Worm (Caenorhabditis elegans): ENCODE results near the gene sdz-4.

sdz-4 gene

ce11 chrII:915780-916179, 42.9 kb upstream of the sdz-4 start, which contains the start of gene fbxc-29:
fbxc-29 (plus strand) TSS chrII:916080.
- no peak for TF ChIP-seq lin-13 (GFP tag; optimal IDR thresholded peaks at IDR 0.05)
- TF ChIP-seq nhr-6 (tag; optimal IDR thresholded peaks at IDR 0.05): no peak
- no peak for TF ChIP-seq nhr-25 (tag; optimal IDR thresholded peaks at IDR 0.05)
- no peak for TF ChIP-seq Y55F3AM.14 (GFP tag; optimal IDR thresholded peaks at IDR 0.05)
- TF ChIP-seq blmp-1 (tag; optimal IDR thresholded peaks at IDR 0.05; ENCODE audit: insufficient read depth): no peak

DNA sequence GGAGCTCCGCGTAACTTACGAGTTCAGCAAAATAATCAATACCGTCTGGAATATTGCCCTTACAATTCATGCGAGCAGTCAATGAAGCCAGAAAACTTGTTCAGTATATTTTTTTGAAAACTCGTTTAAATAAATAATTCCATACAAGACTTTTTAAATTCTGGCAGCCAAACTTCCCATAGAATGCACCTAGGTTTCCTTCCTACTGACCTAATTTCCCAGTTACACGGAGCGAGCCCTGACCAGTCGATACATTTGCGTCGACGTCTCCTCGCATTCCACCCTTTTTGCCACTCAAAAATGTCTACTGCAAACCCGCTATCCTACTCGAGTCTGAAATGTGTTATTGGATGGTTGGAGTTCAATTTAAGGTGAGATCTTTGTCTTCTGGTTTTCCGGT, 41.4 kb upstream of the sdz-4 start, which contains the start of gene fbxc-30:
Gene fbxc-30, plus strand, starts transcription at position 301 of the 400 bp plus-strand sequence.
- no peak for TF ChIP-seq elt-1 (tag; optimal IDR thresholded peaks at IDR 0.05)
- TF ChIP-seq blmp-1 (tag; optimal IDR thresholded peaks at IDR 0.05; ENCODE audit: insufficient read depth): no peak
- TF ChIP-seq zag-1 (tag; optimal IDR thresholded peaks at IDR 0.05): no peak
- no peak for TF ChIP-seq Y55F3AM.14 (GFP tag; optimal IDR thresholded peaks at IDR 0.05)
- TF ChIP-seq snpc-4 (tag; optimal IDR thresholded peaks at IDR 0.05): no peak
- TF ChIP-seq ama-1 (optimal IDR thresholded peaks at IDR 0.05): no peak
- TF ChIP-seq nhr-237 (tag; optimal IDR thresholded peaks at IDR 0.05): no peak
- no peak for TF ChIP-seq elt-3 (tag; optimal IDR thresholded peaks at IDR 0.05)
- no peak for TF ChIP-seq unc-62 (GFP tag; optimal IDR thresholded peaks at IDR 0.05)
- TF ChIP-seq lin-13 (GFP tag; optimal IDR thresholded peaks at IDR 0.05): no peak
- TF ChIP-seq fos-1 (tag; optimal IDR thresholded peaks at IDR 0.05): no peak
- TF ChIP-seq C34F6.9 (tag; optimal IDR thresholded peaks at IDR 0.05): no peak
- TF ChIP-seq lin-39 (tag; optimal IDR thresholded peaks at IDR 0.05): no peak
- TF ChIP-seq aly-2 (tag; optimal IDR thresholded peaks at IDR 0.05): no peak
- no peak for TF ChIP-seq mdl-1 (tag; optimal IDR thresholded peaks at IDR 0.05)
- TF ChIP-seq peb-1 (tag; optimal IDR thresholded peaks at IDR 0.05): no peak
- no peak for TF ChIP-seq nhr-21 (tag; optimal IDR thresholded peaks at IDR 0.05)

DNA sequence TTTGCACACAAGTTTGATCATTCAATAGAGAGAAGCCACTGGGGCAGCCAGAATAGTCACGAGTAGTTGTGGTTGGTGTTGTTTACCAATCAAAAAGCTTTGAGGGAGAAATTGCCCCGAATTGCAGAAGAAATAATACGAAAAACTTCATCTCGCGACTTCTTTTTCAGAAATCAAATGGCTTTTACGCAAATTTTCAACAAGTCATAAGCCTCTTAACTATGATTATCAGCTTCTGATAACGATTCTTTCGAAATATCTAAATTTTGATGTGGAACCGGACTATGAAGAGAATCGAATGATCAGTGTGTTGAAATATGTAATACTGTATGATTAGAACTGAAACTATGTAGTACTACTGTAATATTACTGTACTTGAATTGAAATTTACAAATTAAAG, 38.4 kb upstream of the sdz-4 start:
- no peak for TF ChIP-seq nhr-23 (tag; optimal IDR thresholded peaks at IDR 0.05)
- no peak for TF ChIP-seq unc-62 (GFP tag; optimal IDR thresholded peaks at IDR 0.05)
- TF ChIP-seq nhr-25 (tag; optimal IDR thresholded peaks at IDR 0.05): no peak
- TF ChIP-seq sma-3 (GFP tag; optimal IDR thresholded peaks at IDR 0.05): no peak
- no peak for TF ChIP-seq sem-4 (tag; optimal IDR thresholded peaks at IDR 0.05)
- TF ChIP-seq ceh-82 (tag; optimal IDR thresholded peaks at IDR 0.05): no peak
- no peak for TF ChIP-seq blmp-1 (tag; optimal IDR thresholded peaks at IDR 0.05; ENCODE audit: insufficient read depth)
- TF ChIP-seq dmd-4 (tag; optimal IDR thresholded peaks at IDR 0.05): no peak
- no peak for TF ChIP-seq Y55F3AM.14 (GFP tag; optimal IDR thresholded peaks at IDR 0.05)
- TF ChIP-seq lin-39 (tag; optimal IDR thresholded peaks at IDR 0.05): no peak
- TF ChIP-seq F13H6.1 (tag; optimal IDR thresholded peaks at IDR 0.05): no peak

DNA sequence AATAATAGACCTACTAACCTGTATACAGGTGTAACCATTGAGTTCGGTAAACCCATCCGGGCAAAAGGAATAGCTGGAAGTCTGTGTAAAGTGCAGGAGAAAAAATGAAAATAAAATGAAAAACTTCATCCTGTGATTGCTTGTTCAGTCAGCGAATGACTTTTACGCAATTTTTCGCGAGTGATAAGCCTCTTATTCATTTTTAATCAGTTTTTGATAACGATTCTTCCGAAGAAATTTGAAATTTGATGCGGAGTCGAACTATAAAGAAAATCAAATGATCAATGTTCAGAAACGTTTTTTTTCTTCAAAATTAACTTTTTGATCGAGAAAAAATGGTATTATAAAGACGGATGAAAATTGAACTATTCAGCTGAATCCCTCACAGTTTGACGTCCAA, 35.9 kb upstream of the sdz-4 start:
- TF ChIP-seq fos-1 (tag; optimal IDR thresholded peaks at IDR 0.05) (peak; percentile 84), ama-1 (optimal IDR thresholded peaks at IDR 0.05) (no peak)

DNA sequence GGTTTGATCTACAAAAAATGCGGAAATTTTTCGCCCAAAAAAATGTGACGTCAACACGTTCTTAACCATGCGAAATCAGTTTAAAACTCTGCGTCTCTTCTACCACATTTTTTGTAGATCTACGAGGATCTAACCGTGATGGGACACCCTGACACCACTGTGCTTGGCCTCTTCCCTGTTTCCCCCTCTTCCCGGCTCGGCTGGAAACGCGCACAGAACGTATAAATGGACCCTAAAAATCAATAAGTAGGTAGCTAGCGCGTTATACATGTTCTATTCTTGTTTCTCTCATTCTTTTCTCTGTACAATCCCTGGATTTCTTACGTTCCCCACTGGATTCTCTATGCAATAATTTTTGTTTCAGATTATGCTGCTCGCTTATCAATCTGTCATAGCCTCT, 35.2 kb upstream of the sdz-4 start, which contains the start of gene fbxc-28:
Gene fbxc-28, plus strand, starts transcription at position 301 of the 400 bp plus-strand sequence.
- TF ChIP-seq nhr-21 (tag; optimal IDR thresholded peaks at IDR 0.05): no peak
- TF ChIP-seq skn-1 (tag; optimal IDR thresholded peaks at IDR 0.05): no peak
- TF ChIP-seq lin-13 (GFP tag; optimal IDR thresholded peaks at IDR 0.05): no peak
- TF ChIP-seq crh-2 (tag; optimal IDR thresholded peaks at IDR 0.05): no peak
- TF ChIP-seq peb-1 (tag; optimal IDR thresholded peaks at IDR 0.05): no peak
- no peak for TF ChIP-seq sma-3 (GFP tag; optimal IDR thresholded peaks at IDR 0.05)
- no peak for TF ChIP-seq sma-9 (GFP tag; optimal IDR thresholded peaks at IDR 0.05)
- no peak for TF ChIP-seq sma-9 (tag; optimal IDR thresholded peaks at IDR 0.05)
- no peak for TF ChIP-seq nhr-23 (tag; optimal IDR thresholded peaks at IDR 0.05)
- no peak for TF ChIP-seq lin-39 (tag; optimal IDR thresholded peaks at IDR 0.05)
- no peak for TF ChIP-seq nhr-12 (tag; optimal IDR thresholded peaks at IDR 0.05)
- TF ChIP-seq mab-5 (tag; optimal IDR thresholded peaks at IDR 0.05): no peak
- TF ChIP-seq ztf-1 (GFP tag; conservative IDR thresholded peaks at IDR 0.05): no peak
- no peak for TF ChIP-seq blmp-1 (tag; optimal IDR thresholded peaks at IDR 0.05; ENCODE audit: insufficient read depth)
- TF ChIP-seq C34F6.9 (tag; optimal IDR thresholded peaks at IDR 0.05): no peak
- TF ChIP-seq ZK546.5 (tag; optimal IDR thresholded peaks at IDR 0.05): no peak
- no peak for TF ChIP-seq elt-1 (tag; optimal IDR thresholded peaks at IDR 0.05)
- TF ChIP-seq elt-3 (tag; optimal IDR thresholded peaks at IDR 0.05): no peak
- TF ChIP-seq zag-1 (tag; optimal IDR thresholded peaks at IDR 0.05): no peak
- no peak for TF ChIP-seq nhr-77 (tag; optimal IDR thresholded peaks at IDR 0.05)
- TF ChIP-seq ceh-16 (tag; optimal IDR thresholded peaks at IDR 0.05): no peak
